Worm (Caenorhabditis elegans) whole organism, early embryonic: ENCODE results near the gene eas-1.

Experiments
- B0310.2 ChIP-seq: sonication (generic microtip); optimal IDR thresholded peaks from 2 replicates; lab custom pipeline; 2016; ENCODE audit warnings: mild to moderate bottlenecking, missing genetic modification characterization, missing compliant biosample characterization
- F13C5.2 ChIP-seq: sonication (generic microtip); optimal IDR thresholded peaks from 2 replicates; lab custom pipeline; 2017; ENCODE audit warnings: mild to moderate bottlenecking, missing genetic modification characterization, inconsistent platforms, missing compliant biosample characterization
- aly-1 ChIP-seq: sonication (generic microtip); optimal IDR thresholded peaks from 2 replicates; lab custom pipeline; 2016; ENCODE audit warnings: missing genetic modification characterization, missing compliant biosample characterization
- ama-1 ChIP-seq: fragments of 150-350 bp; optimal IDR thresholded peaks from 2 replicates; lab custom pipeline; 2014
- ceh-13 ChIP-seq: fragments of 200-800 bp; sonication (Bioruptor generic); optimal IDR thresholded peaks from 2 replicates; lab custom pipeline; 2018; ENCODE audit warnings: mild to moderate bottlenecking, missing genetic modification characterization, missing compliant biosample characterization
- ceh-36 ChIP-seq: sonication (generic microtip); optimal IDR thresholded peaks from 2 replicates; lab custom pipeline; 2016; ENCODE audit warnings: missing genetic modification characterization, inconsistent platforms, missing compliant biosample characterization
- ets-7 ChIP-seq: sonication (generic microtip); optimal IDR thresholded peaks from 2 replicates; lab custom pipeline; 2016; ENCODE audit warnings: missing genotype, missing genetic modification characterization, missing compliant biosample characterization
- flt-1 ChIP-seq: fragments of 200-800 bp; sonication (Bioruptor generic); IDR thresholded peaks from 2 replicates; pipeline ENCODE4 v1.3.6; 2022; ENCODE audit warnings: missing genetic modification characterization, missing compliant biosample characterization
- hmbx-1 ChIP-seq: sonication (generic microtip); optimal IDR thresholded peaks from 2 replicates; lab custom pipeline; 2016; ENCODE audit warnings: mild to moderate bottlenecking, missing genetic modification characterization, missing compliant biosample characterization
- hmg-4 ChIP-seq: fragments of 200-800 bp; sonication (Bioruptor generic); optimal IDR thresholded peaks from 2 replicates; lab custom pipeline; 2018; ENCODE audit warnings: mild to moderate bottlenecking, missing genetic modification characterization, missing compliant biosample characterization
- hnd-1 ChIP-seq: sonication (generic microtip); optimal IDR thresholded peaks from 2 replicates; lab custom pipeline; 2016; ENCODE audit warnings: missing genetic modification characterization, missing compliant biosample characterization
- pes-1 ChIP-seq: fragments of 200-800 bp; sonication (Bioruptor generic); IDR thresholded peaks from 2 replicates; pipeline ENCODE4 v1.3.6; 2022; ENCODE audit warnings: missing genetic modification reagents, missing genetic modification characterization, missing compliant biosample characterization
- scrt-1 ChIP-seq: fragments of 200-800 bp; sonication (Bioruptor generic); IDR thresholded peaks from 2 replicates; pipeline ENCODE4 v1.3.6; 2022; ENCODE audit warnings: missing genetic modification characterization, missing compliant biosample characterization
- sea-1 ChIP-seq: fragments of 200-800 bp; sonication (Bioruptor generic); conservative IDR thresholded peaks from 2 replicates; pipeline ENCODE4 v1.3.6; 2022; ENCODE audit warnings: missing genetic modification characterization, missing compliant biosample characterization
- tbx-11 ChIP-seq: fragments of 200-800 bp; sonication (Bioruptor generic); IDR thresholded peaks from 2 replicates; pipeline ENCODE4 v1.3.6; 2022; ENCODE audit warnings: missing genetic modification characterization, missing compliant biosample characterization
- tbx-37 ChIP-seq: fragments of 200-800 bp; sonication (Bioruptor generic); conservative IDR thresholded peaks from 2 replicates; pipeline ENCODE4 v1.3.6; 2022; ENCODE audit warnings: missing genetic modification reagents, missing genetic modification characterization, missing compliant biosample characterization
- tra-4 ChIP-seq: sonication (generic microtip); optimal IDR thresholded peaks from 2 replicates; lab custom pipeline; 2017; ENCODE audit warnings: missing genetic modification characterization, missing compliant biosample characterization

The eas-1 gene

ce11 chrII:4706359-4706871 is 33.8 kb upstream of the eas-1 start, which contains the start of the genes F10G7.9 and tsn-1:
F10G7.9 (minus strand) TSS chrII:4706485.
tsn-1 (plus strand) TSS chrII:4706821.
- TF ChIP-seq F13C5.2 (tag; lab: Kevin White, UChicago): peak; percentile 12
- no peak for TF ChIP-seq aly-1 (tag; lab: Kevin White, UChicago)
- TF ChIP-seq ama-1 (lab: Kevin White, UChicago): no peak
- TF ChIP-seq tbx-11: no peak
- no peak for TF ChIP-seq pes-1 (GFP tag; lab: Robert Waterston, UW)
- no peak for TF ChIP-seq hmbx-1 (tag; lab: Kevin White, UChicago)
- TF ChIP-seq tbx-37 (GFP tag; lab: Robert Waterston, UW): no peak
- no peak for TF ChIP-seq flt-1 (GFP tag; lab: Robert Waterston, UW)
- no peak for TF ChIP-seq hmg-4 (GFP tag; lab: Kevin White, UChicago)

ce11 chrII:4710120-4710519 is 30.1 kb upstream of the eas-1 start, which contains the start of gene tag-151:
tag-151 (plus strand) TSS chrII:4710277.
- TF ChIP-seq aly-1 (tag; lab: Kevin White, UChicago) (no peak), ceh-13 (GFP tag; lab: Kevin White, UChicago) (no peak), tbx-11 (no peak), hnd-1 (tag; lab: Kevin White, UChicago) (no peak), F13C5.2 (tag; lab: Kevin White, UChicago) (no peak), tra-4 (no peak), hmg-4 (GFP tag; lab: Kevin White, UChicago) (no peak), sea-1 (GFP tag; lab: Robert Waterston, UW) (no peak), tbx-37 (GFP tag; lab: Robert Waterston, UW) (no peak), pes-1 (GFP tag; lab: Robert Waterston, UW) (no peak), B0310.2 (tag; lab: Kevin White, UChicago) (no peak), hmbx-1 (tag; lab: Kevin White, UChicago) (no peak), ceh-36 (tag; lab: Kevin White, UChicago) (no peak), scrt-1 (GFP tag; lab: Robert Waterston, UW) (no peak), ama-1 (lab: Kevin White, UChicago) (no peak), ets-7 (no peak), flt-1 (GFP tag; lab: Robert Waterston, UW) (no peak)

- no peak for TF ChIP-seq pes-1 (GFP tag; lab: Robert Waterston, UW)
- TF ChIP-seq ama-1 (lab: Kevin White, UChicago): no peak
- no peak for TF ChIP-seq aly-1 (tag; lab: Kevin White, UChicago)
- TF ChIP-seq ceh-13 (GFP tag; lab: Kevin White, UChicago): no peak
- no peak for TF ChIP-seq sea-1 (GFP tag; lab: Robert Waterston, UW)
- no peak for TF ChIP-seq tbx-11
- TF ChIP-seq hnd-1 (tag; lab: Kevin White, UChicago): no peak
- no peak for TF ChIP-seq tbx-37 (GFP tag; lab: Robert Waterston, UW)
- no peak for TF ChIP-seq tra-4
- TF ChIP-seq F13C5.2 (tag; lab: Kevin White, UChicago): no peak
- TF ChIP-seq B0310.2 (tag; lab: Kevin White, UChicago): no peak
- TF ChIP-seq ceh-36 (tag; lab: Kevin White, UChicago): no peak
- TF ChIP-seq ets-7: no peak
- TF ChIP-seq scrt-1 (GFP tag; lab: Robert Waterston, UW): no peak
- no peak for TF ChIP-seq hmbx-1 (tag; lab: Kevin White, UChicago)
- no peak for TF ChIP-seq hmg-4 (GFP tag; lab: Kevin White, UChicago)
Observed at ce11 chrII:4710813-4711212, 29.4 kb upstream of the eas-1 start.

- TF ChIP-seq hmg-4 (GFP tag; lab: Kevin White, UChicago) (no peak), hnd-1 (tag; lab: Kevin White, UChicago) (no peak), sea-1 (GFP tag; lab: Robert Waterston, UW) (no peak), ceh-13 (GFP tag; lab: Kevin White, UChicago) (no peak), hmbx-1 (tag; lab: Kevin White, UChicago) (no peak), tbx-11 (no peak), F13C5.2 (tag; lab: Kevin White, UChicago) (no peak), flt-1 (GFP tag; lab: Robert Waterston, UW) (no peak), ama-1 (lab: Kevin White, UChicago) (no peak), ets-7 (no peak), tbx-37 (GFP tag; lab: Robert Waterston, UW) (no peak), aly-1 (tag; lab: Kevin White, UChicago) (no peak), tra-4 (no peak), scrt-1 (GFP tag; lab: Robert Waterston, UW) (no peak)
Observed at ce11 chrII:4715676-4716075, 24.5 kb upstream of the eas-1 start, which contains the start of gene F41C3.8. F41C3.8 (plus strand) TSS chrII:4716046.

- TF ChIP-seq sea-1 (GFP tag; lab: Robert Waterston, UW) (no peak), ceh-13 (GFP tag; lab: Kevin White, UChicago) (no peak), B0310.2 (tag; lab: Kevin White, UChicago) (no peak), flt-1 (GFP tag; lab: Robert Waterston, UW) (no peak), F13C5.2 (tag; lab: Kevin White, UChicago) (no peak), ets-7 (no peak), tbx-11 (no peak), aly-1 (tag; lab: Kevin White, UChicago) (no peak), ama-1 (lab: Kevin White, UChicago) (no peak), hnd-1 (tag; lab: Kevin White, UChicago) (no peak), tra-4 (no peak), tbx-37 (GFP tag; lab: Robert Waterston, UW) (no peak), hmbx-1 (tag; lab: Kevin White, UChicago) (no peak), ceh-36 (tag; lab: Kevin White, UChicago) (no peak), scrt-1 (GFP tag; lab: Robert Waterston, UW) (no peak)
Observed at ce11 chrII:4726120-4726519, 14.1 kb upstream of the eas-1 start, which contains the start of gene F10G7.10. F10G7.10 (minus strand) TSS chrII:4726264.

- no peak for TF ChIP-seq ets-7
- no peak for TF ChIP-seq ceh-13 (GFP tag; lab: Kevin White, UChicago)
- no peak for TF ChIP-seq flt-1 (GFP tag; lab: Robert Waterston, UW)
Observed at ce11 chrII:4726750-4727384, 13.3 kb upstream of the eas-1 start.
